Worm (Caenorhabditis elegans): ENCODE data around the gene T04H1.12.
A peak's percentile ranks its signal among the peaks of the same experiment; 100 is the strongest.

The T04H1.12 gene

ce11 chrV:12291587-12291986 lies 36.1 kb downstream of the T04H1.12 start, which contains the start of the genes srpa-68 and srh-16 (continued):
- TF ChIP-seq zip-5 (tag; optimal IDR thresholded peaks at IDR 0.05) (peak; percentile 14), elt-4 (tag; optimal IDR thresholded peaks at IDR 0.05) (no peak), odd-2 (tag; optimal IDR thresholded peaks at IDR 0.05) (peak; percentile 60), npax-4 (tag; optimal IDR thresholded peaks at IDR 0.05) (peak; percentile 33), K02D7.2 (tag; optimal IDR thresholded peaks at IDR 0.05) (peak; percentile 42), ceh-31 (tag; optimal IDR thresholded peaks at IDR 0.05) (peak; percentile 42), ttx-3 (tag; optimal IDR thresholded peaks at IDR 0.05) (peak; percentile 68), unc-86 (tag; optimal IDR thresholded peaks at IDR 0.05) (peak; percentile 63), elt-2 (tag; optimal IDR thresholded peaks at IDR 0.05) (peak; percentile 79), sdc-2 (tag; optimal IDR thresholded peaks at IDR 0.05) (no peak), lin-11 (tag; optimal IDR thresholded peaks at IDR 0.05) (peak; percentile 43), K09A11.1 (tag; optimal IDR thresholded peaks at IDR 0.05; ENCODE audit: insufficient read depth) (peak; percentile 52), syd-9 (tag; optimal IDR thresholded peaks at IDR 0.05) (peak; percentile 38), ceh-2 (tag; optimal IDR thresholded peaks at IDR 0.05) (peak; percentile 54), dmd-4 (tag; optimal IDR thresholded peaks at IDR 0.05; ENCODE audit: borderline replicate concordance) (no peak), nhr-11 (tag; optimal IDR thresholded peaks at IDR 0.05) (no peak), ahr-1 (tag; optimal IDR thresholded peaks at IDR 0.05) (peak; percentile 15), nhr-232 (tag; optimal IDR thresholded peaks at IDR 0.05) (no peak), ztf-16 (tag; optimal IDR thresholded peaks at IDR 0.05) (peak; percentile 28), hlh-15 (tag; optimal IDR thresholded peaks at IDR 0.05) (peak; percentile 64)

- TF ChIP-seq ceh-14 (tag; optimal IDR thresholded peaks at IDR 0.05) (no peak), elt-2 (tag; optimal IDR thresholded peaks at IDR 0.05) (peak; percentile 21)
Measured at ce11 chrV:12294091-12294490, 38.6 kb downstream of the T04H1.12 start.

ce11 chrV:12295015-12295414 lies 39.6 kb downstream of the T04H1.12 start:
- peak; percentile 15 for TF ChIP-seq elt-2 (tag; optimal IDR thresholded peaks at IDR 0.05)
- no peak for TF ChIP-seq C38D4.7 (GFP tag; optimal IDR thresholded peaks at IDR 0.05)
- no peak for TF ChIP-seq pha-4 (tag; optimal IDR thresholded peaks at IDR 0.05)
- TF ChIP-seq nfya-1 (tag; optimal IDR thresholded peaks at IDR 0.05) = peak; percentile 12

ce11 chrV:12295520-12295919 lies 40.1 kb downstream of the T04H1.12 start:
- no peak for TF ChIP-seq dmd-4 (tag; optimal IDR thresholded peaks at IDR 0.05; ENCODE audit: borderline replicate concordance)
- no peak for TF ChIP-seq hlh-6 (tag; optimal IDR thresholded peaks at IDR 0.05)
- TF ChIP-seq K02D7.2 (tag; optimal IDR thresholded peaks at IDR 0.05) = no peak
- TF ChIP-seq elt-2 (tag; optimal IDR thresholded peaks at IDR 0.05) = no peak
- TF ChIP-seq fkh-6 (tag; optimal IDR thresholded peaks at IDR 0.05) = no peak
- no peak for TF ChIP-seq mec-3 (tag; optimal IDR thresholded peaks at IDR 0.05; ENCODE audit: borderline replicate concordance)
- TF ChIP-seq hlh-30 (tag; optimal IDR thresholded peaks at IDR 0.05; ENCODE audit: insufficient read depth) = no peak
- TF ChIP-seq gmeb-2 (tag; optimal IDR thresholded peaks at IDR 0.05) = no peak
- no peak for TF ChIP-seq ztf-16 (tag; optimal IDR thresholded peaks at IDR 0.05)
- TF ChIP-seq unc-55 (GFP tag; optimal IDR thresholded peaks at IDR 0.05) = no peak
- no peak for TF ChIP-seq pha-2 (tag; optimal IDR thresholded peaks at IDR 0.05)
- TF ChIP-seq eyg-1 (tag; optimal IDR thresholded peaks at IDR 0.05) = no peak

ce11 chrV:12296122-12296521 lies 40.7 kb downstream of the T04H1.12 start:
- TF ChIP-seq zip-5 (tag; optimal IDR thresholded peaks at IDR 0.05) (no peak), ceh-19 (GFP tag; optimal IDR thresholded peaks at IDR 0.05) (no peak), ttx-3 (tag; optimal IDR thresholded peaks at IDR 0.05) (no peak), fkh-6 (tag; optimal IDR thresholded peaks at IDR 0.05) (no peak), ref-2 (tag; optimal IDR thresholded peaks at IDR 0.05) (no peak), Y22D7AL.16 (tag; optimal IDR thresholded peaks at IDR 0.05) (no peak)
